Worm (Caenorhabditis elegans): ENCODE measurements around the gene dsl-6.

The dsl-6 gene

DNA sequence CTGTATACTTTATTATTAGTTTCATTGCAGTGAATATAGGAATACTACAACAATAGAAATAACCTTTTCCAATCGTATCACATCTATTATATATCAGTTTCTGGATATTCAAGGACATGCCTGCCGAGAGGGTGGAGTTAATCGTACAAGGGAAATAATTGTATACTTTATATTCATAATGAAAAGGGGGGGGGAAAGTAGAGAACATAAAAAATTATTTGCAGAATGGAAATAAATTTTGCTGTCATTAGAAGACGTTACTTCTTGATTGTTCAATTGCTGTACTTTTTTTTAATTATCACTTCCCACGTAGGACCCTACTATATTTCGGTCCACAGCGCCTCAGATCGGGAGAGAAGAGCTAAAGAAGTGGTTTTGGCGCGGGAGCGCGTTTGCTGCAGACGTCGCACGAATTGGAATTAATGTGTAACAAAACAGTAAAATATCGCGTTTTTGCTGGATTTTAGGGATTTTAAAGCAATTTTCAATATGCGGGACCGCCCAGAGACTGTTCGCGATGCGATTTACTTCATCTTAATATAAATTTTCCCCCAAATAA is at the start of gene dsl-6:
Gene dsl-6 (minus strand): TSS at position 51 of the 559 bp plus-strand sequence.
- TF ChIP-seq ceh-100 (GFP tag; IDR thresholded peaks at IDR 0.05) (peak; percentile 53), mcd-1 (GFP tag; IDR thresholded peaks at IDR 0.05) (0 out of 2 replicates have a peak, but pooled peaks have one; percentile 30)

DNA sequence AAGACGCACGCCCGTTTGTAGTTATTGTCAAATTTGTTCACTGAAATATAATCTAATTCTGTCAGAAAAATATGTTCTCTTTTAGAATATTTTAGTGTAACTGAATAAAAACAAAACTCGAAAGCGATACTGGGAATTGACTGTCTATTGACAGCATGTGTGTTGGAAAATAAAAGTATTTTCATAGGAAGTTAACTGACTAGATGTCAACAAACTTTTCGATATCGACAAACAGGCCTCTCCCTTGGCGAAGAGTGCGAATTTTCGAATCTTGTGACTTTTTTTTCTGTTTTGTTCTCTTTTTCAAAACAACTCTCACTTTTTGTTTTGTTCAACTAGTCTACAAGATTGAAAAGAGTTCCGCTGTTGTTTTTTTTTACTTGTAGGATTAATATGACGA is 40.1 kb upstream of the dsl-6 start:
- TF ChIP-seq ZK185.1 (tag; optimal IDR thresholded peaks at IDR 0.05; ENCODE audit: poor library complexity, severe bottlenecking) = no peak
- TF ChIP-seq nhr-80 (tag; optimal IDR thresholded peaks at IDR 0.05) = peak; percentile 31

DNA sequence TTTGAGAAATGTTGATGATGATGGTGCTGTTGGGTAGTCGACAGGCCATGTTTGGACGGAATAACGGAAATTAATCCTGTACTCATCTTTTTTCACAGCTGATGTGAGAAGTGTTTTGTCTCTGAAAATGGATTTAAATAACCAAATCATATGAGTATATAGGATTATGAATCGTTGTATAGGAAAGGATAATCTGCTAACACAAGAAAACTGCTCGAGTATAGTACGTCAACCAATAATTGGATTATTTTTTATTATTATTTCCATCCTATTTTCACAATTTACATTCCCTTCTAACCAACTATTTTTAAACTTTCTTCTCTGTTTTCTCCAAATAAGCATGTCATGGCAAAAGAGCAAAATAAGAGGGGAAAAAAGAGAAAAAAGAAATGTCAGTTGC is 37.6 kb upstream of the dsl-6 start:
- no peak for TF ChIP-seq snpc-3.4 (tag; optimal IDR thresholded peaks at IDR 0.05)
- TF ChIP-seq madf-8 (GFP tag; conservative IDR thresholded peaks at IDR 0.05) = no peak
- no peak for TF ChIP-seq akir-1 (GFP tag; optimal IDR thresholded peaks at IDR 0.05)
- no peak for TF ChIP-seq B0035.1 (tag; optimal IDR thresholded peaks at IDR 0.05)
- TF ChIP-seq mxl-1 (tag; optimal IDR thresholded peaks at IDR 0.05) = no peak
- TF ChIP-seq F37B4.10 (GFP tag; IDR thresholded peaks at IDR 0.05) = no peak
- no peak for TF ChIP-seq snpc-4 (GFP tag; optimal IDR thresholded peaks at IDR 0.05)
- TF ChIP-seq snpc-4 (tag; optimal IDR thresholded peaks at IDR 0.05) = no peak

DNA sequence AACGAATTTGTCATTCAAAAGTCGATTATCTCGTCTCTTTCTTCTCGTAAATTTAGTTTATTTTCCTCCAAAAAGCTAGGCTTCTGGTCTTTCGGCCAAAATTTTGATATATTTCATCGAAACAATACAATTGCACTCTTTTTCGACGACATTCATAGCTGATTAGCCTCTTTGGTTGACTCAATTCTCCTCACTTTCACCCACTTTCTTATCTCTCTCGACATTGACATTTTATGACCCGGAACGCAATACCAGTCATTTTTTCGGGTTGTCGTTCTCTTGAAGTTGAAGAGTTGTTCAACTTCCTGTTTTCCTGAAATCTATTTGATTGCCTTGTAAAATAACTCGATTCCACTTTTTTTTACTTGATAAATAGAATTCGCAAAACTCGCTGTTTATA is 36.5 kb upstream of the dsl-6 start:
- peak; percentile 41; the same call in 1 of the 2 replicates for TF ChIP-seq dox-1 (GFP tag; IDR thresholded peaks at IDR 0.05)
- TF ChIP-seq ceh-79 (tag; optimal IDR thresholded peaks at IDR 0.05) = no peak
- no peak for TF ChIP-seq nhr-120 (GFP tag; IDR thresholded peaks at IDR 0.05)
- TF ChIP-seq nhr-80 (tag; optimal IDR thresholded peaks at IDR 0.05) = peak; percentile 71
- TF ChIP-seq Y56A3A.18 (GFP tag; IDR thresholded peaks at IDR 0.05) = no peak
- TF ChIP-seq ets-4 (GFP tag; optimal IDR thresholded peaks at IDR 0.05) = peak; percentile 21
- TF ChIP-seq F22D6.2 (tag; optimal IDR thresholded peaks at IDR 0.05) = no peak

DNA sequence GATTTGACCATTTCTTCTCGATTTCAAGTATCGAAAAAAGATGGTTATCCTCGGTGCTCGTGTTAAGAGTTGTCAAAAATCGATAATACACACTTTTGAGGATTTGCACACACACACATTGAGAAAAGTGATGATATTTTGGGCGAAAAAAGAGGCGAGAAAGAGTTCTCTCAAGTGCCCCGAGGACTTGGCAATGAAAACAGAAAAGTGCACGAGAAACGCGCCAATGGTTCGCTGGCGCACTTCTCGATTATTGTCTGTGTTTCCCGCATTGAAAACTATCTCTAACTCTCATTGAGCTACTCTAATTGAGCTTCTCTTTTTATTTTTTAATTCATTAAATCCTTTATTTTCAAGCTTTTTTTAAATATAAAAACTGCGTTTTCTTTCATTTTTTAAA is 35.6 kb upstream of the dsl-6 start:
- TF ChIP-seq tbx-9 (tag; optimal IDR thresholded peaks at IDR 0.05; ENCODE audit: borderline replicate concordance) (no peak), hmg-1.2 (GFP tag; IDR thresholded peaks at IDR 0.05) (peak; percentile 32; the same call in 1 of the 2 replicates), lin-40 (tag; optimal IDR thresholded peaks at IDR 0.05) (peak; percentile 59), B0019.2 (GFP tag; conservative IDR thresholded peaks at IDR 0.05) (0 out of 2 replicates have a peak, but pooled peaks have one; percentile 35), lsy-27 (tag; optimal IDR thresholded peaks at IDR 0.05; ENCODE audit: borderline replicate concordance, insufficient read depth) (no peak), xnd-1 (tag; optimal IDR thresholded peaks at IDR 0.05) (no peak), lin-54 (GFP tag; optimal IDR thresholded peaks at IDR 0.05) (peak; percentile 43), let-526 (GFP tag; IDR thresholded peaks at IDR 0.05) (no peak), cebp-2 (GFP tag; IDR thresholded peaks at IDR 0.05) (no peak), unc-62 (GFP tag; optimal IDR thresholded peaks at IDR 0.05) (no peak), attf-5 (GFP tag; optimal IDR thresholded peaks at IDR 0.05) (peak; percentile 37), repo-1 (tag; optimal IDR thresholded peaks at IDR 0.05) (no peak), F49E8.2 (tag; optimal IDR thresholded peaks at IDR 0.05; ENCODE audit: insufficient read depth) (peak; percentile 34), ccch-3 (GFP tag; optimal IDR thresholded peaks at IDR 0.05) (no peak), bed-1 (GFP tag; IDR thresholded peaks at IDR 0.05) (no peak), F57C9.4 (tag; optimal IDR thresholded peaks at IDR 0.05) (no peak), hsf-1 (GFP tag; IDR thresholded peaks at IDR 0.05) (no peak), aptf-2 (GFP tag; conservative IDR thresholded peaks at IDR 0.05) (no peak), dpl-1 (GFP tag; optimal IDR thresholded peaks at IDR 0.05) (peak; percentile 32), rcor-1 (GFP tag; IDR thresholded peaks at IDR 0.05) (0 out of 2 replicates have a peak, but pooled peaks have one; percentile 27), him-1 (tag; optimal IDR thresholded peaks at IDR 0.05) (no peak), ekl-4 (GFP tag; IDR thresholded peaks at IDR 0.05) (0 out of 2 replicates have a peak, but pooled peaks have one; percentile 44), mcd-1 (GFP tag; IDR thresholded peaks at IDR 0.05) (peak; percentile 69), egl-44 (GFP tag; IDR thresholded peaks at IDR 0.05) (no peak), tbp1 (GFP tag; optimal IDR thresholded peaks at IDR 0.05) (no peak)
